Worm (Caenorhabditis elegans): Measurements from ENCODE around the gene C01B10.3.

DNA sequence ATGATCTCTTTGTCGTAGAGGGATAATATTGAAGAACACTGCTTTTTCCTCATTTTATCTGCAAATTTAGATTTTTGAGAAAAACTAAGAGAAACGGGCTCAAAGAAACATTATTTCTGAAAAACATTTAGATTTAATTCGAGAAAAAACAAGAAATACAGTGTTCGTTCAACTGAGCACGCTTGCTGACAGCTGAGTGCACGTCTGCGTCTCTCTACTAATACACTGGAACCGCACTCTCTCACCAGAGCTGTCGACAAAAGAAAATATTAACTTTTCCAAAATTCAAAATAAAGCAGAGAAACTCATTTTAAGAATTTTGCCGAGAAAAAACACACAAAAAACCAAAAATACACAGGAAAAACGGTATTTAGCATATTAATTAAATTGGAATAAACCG is 7.9 kb downstream of the C01B10.3 start, which contains the start of gene drh-1:
- TF ChIP-seq hsf-1 (GFP tag; IDR thresholded peaks at IDR 0.05): peak; percentile 45; the same call in 1 of the 2 replicates
- no peak for TF ChIP-seq unc-62 (GFP tag; optimal IDR thresholded peaks at IDR 0.05)
- no peak for TF ChIP-seq dpl-1 (GFP tag; optimal IDR thresholded peaks at IDR 0.05)
- no peak for TF ChIP-seq nhr-179 (tag; optimal IDR thresholded peaks at IDR 0.05)
- TF ChIP-seq hmg-1.2 (GFP tag; IDR thresholded peaks at IDR 0.05): peak; percentile 100
- TF ChIP-seq mes-4 (tag; optimal IDR thresholded peaks at IDR 0.05): no peak
- no peak for TF ChIP-seq F33H1.4 (GFP tag; IDR thresholded peaks at IDR 0.05)

All from whole organism, young adult.